Worm (Caenorhabditis elegans) whole organism, mixed stage, embryonic: ENCODE data around the gene K09C6.8.

Experiments
- blmp-1 ChIP-seq: fragments of 150-350 bp; optimal IDR thresholded peaks from 2 replicates; lab custom pipeline; 2014; ENCODE audit warnings: missing biosample characterization, missing genetic modification characterization
- cnd-1 ChIP-seq: fragments of 200-800 bp; sonication (Bioruptor generic); optimal IDR thresholded peaks from 2 replicates; lab custom pipeline; 2018; ENCODE audit warnings: mild to moderate bottlenecking, missing genetic modification characterization, missing compliant biosample characterization
- lin-13 ChIP-seq: fragments of 150-350 bp; optimal IDR thresholded peaks from 2 replicates; lab custom pipeline; 2014; ENCODE audit warnings: missing biosample characterization, missing genetic modification characterization
- lsy-2 ChIP-seq: fragments of 150-350 bp; optimal IDR thresholded peaks from 2 replicates; lab custom pipeline; 2014; ENCODE audit warnings: missing biosample characterization, missing genetic modification characterization
- nhr-12 ChIP-seq: fragments of 150-350 bp; optimal IDR thresholded peaks from 2 replicates; lab custom pipeline; 2014; ENCODE audit warnings: missing biosample characterization, missing genetic modification characterization
- pha-4 ChIP-seq: fragments of 150-350 bp; optimal IDR thresholded peaks from 2 replicates; lab custom pipeline; 2018; ENCODE audit warnings: missing biosample characterization, missing genetic modification reagents, missing genetic modification characterization
- sptf-1 ChIP-seq: sonication (generic microtip); optimal IDR thresholded peaks from 2 replicates; lab custom pipeline; 2017; ENCODE audit warnings: mild to moderate bottlenecking, missing genetic modification characterization, moderate library complexity, missing compliant biosample characterization
- unc-39 ChIP-seq: fragments of 150-350 bp; optimal IDR thresholded peaks from 2 replicates; lab custom pipeline; 2014; ENCODE audit warnings: missing biosample characterization, missing genetic modification characterization
- unc-62 ChIP-seq: fragments of 150-350 bp; optimal IDR thresholded peaks from 2 replicates; lab custom pipeline; 2014; ENCODE audit warnings: missing biosample characterization, missing genetic modification reagents, missing genetic modification characterization

DNA sequence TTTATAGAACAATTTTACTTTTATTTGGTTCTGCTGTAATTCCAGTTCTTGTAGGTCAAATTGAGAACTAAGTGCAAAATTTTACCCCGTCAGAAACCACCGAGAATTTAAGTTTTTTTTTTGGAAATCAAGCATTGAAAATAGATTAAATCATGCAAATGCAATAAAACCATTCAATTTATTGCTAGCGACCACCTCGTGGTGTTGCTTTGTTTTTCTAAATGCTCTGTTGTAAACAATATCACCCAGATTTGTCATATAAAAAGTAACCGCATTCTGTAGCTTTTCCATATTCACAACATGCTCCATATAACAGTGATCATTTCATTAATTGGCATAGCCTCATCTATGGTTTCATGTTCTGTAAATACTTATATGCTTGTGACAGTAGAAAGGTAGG, 6.5 kb upstream of the K09C6.8 start, which contains the start of gene srbc-12:
- TF ChIP-seq nhr-12, result no peak
- no peak for TF ChIP-seq pha-4 (tag; lab: Kevin White, UChicago)
- no peak for TF ChIP-seq blmp-1
- TF ChIP-seq unc-39 (tag; lab: Kevin White, UChicago), result no peak
- no peak for TF ChIP-seq cnd-1
- TF ChIP-seq unc-62, result no peak
- no peak for TF ChIP-seq lsy-2 (tag; lab: Kevin White, UChicago)
- no peak for TF ChIP-seq sptf-1 (tag; lab: Kevin White, UChicago)
- TF ChIP-seq lin-13 (tag; lab: Kevin White, UChicago), result no peak
